Fruit fly (Drosophila melanogaster): ENCODE data around the gene CG46458.

DNA sequence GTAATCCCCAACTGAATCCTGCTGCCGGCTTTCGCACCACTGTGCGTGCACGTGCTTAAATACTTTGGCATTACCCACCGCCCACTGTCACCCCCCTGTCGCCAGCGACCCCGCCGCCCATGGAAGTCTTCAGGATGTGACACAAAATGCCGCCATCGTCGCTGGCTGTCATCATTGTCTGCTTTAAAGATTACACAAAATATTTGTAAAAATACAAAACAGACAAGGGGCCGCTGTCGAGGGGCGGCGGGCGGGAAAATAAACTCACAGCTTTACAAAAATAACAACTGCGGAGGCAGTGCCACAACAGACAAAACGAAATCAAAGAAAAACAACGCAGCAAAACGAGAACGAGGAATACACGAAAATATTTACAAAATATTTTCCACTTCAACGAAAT is 39.9 kb downstream of the CG46458 start:
- TF ChIP-seq CG8478 (optimal IDR thresholded peaks at IDR 0.05) (no peak), CTCF (optimal IDR thresholded peaks at IDR 0.05) (no peak)
